Worm (Caenorhabditis elegans) whole organism, late embryonic: Measurements from ENCODE around the gene sri-30.

ENCODE experiments used
- ama-1 ChIP-seq: fragments of 150-350 bp; optimal IDR thresholded peaks from 2 replicates; lab custom pipeline; 2014
- ets-4 ChIP-seq: sonication (generic microtip); optimal IDR thresholded peaks from 2 replicates; lab custom pipeline; 2016; ENCODE audit warnings: missing genetic modification characterization, missing compliant biosample characterization
- hlh-15 ChIP-seq: sonication (generic microtip); optimal IDR thresholded peaks from 2 replicates; lab custom pipeline; 2016; ENCODE audit warnings: missing genetic modification characterization, missing compliant biosample characterization
- hlh-8 ChIP-seq: sonication (generic microtip); optimal IDR thresholded peaks from 2 replicates; lab custom pipeline; 2016; ENCODE audit warnings: missing genotype, missing genetic modification characterization, missing compliant biosample characterization
- mec-3 ChIP-seq: sonication (generic microtip); optimal IDR thresholded peaks from 2 replicates; lab custom pipeline; 2016; ENCODE audit warnings: borderline replicate concordance, missing genetic modification characterization, missing compliant biosample characterization
- pha-4 ChIP-seq: fragments of 150-350 bp; optimal IDR thresholded peaks from 2 replicates; lab custom pipeline; 2018; ENCODE audit warnings: missing biosample characterization, missing genetic modification reagents, missing genetic modification characterization
- pqm-1 ChIP-seq: sonication (generic microtip); optimal IDR thresholded peaks from 2 replicates; lab custom pipeline; 2016; ENCODE audit warnings: missing genetic modification characterization, missing compliant biosample characterization
- rnt-1 ChIP-seq: sonication (generic microtip); optimal IDR thresholded peaks from 2 replicates; lab custom pipeline; 2016; ENCODE audit warnings: missing genetic modification characterization, missing compliant biosample characterization
- tbx-2 ChIP-seq: sonication (generic microtip); optimal IDR thresholded peaks from 2 replicates; lab custom pipeline; 2016; ENCODE audit warnings: missing genetic modification characterization, missing compliant biosample characterization
- unc-55 ChIP-seq: sonication (generic microtip); optimal IDR thresholded peaks from 2 replicates; lab custom pipeline; 2017; ENCODE audit warnings: missing biosample characterization, missing genetic modification reagents, missing genetic modification characterization

ce11 chrII:3064631-3065030 lies 18.7 kb downstream of the sri-30 start:
- TF ChIP-seq hlh-15 (no peak), pha-4 (tag; lab: Kevin White, UChicago) (no peak), ets-4 (tag; lab: Kevin White, UChicago) (no peak), mec-3 (tag; lab: Kevin White, UChicago) (no peak), rnt-1 (tag; lab: Kevin White, UChicago) (no peak), tbx-2 (tag; lab: Kevin White, UChicago) (no peak), ama-1 (lab: Kevin White, UChicago) (no peak), hlh-8 (tag; lab: Kevin White, UChicago) (no peak), pqm-1 (tag; lab: Kevin White, UChicago) (no peak), unc-55 (no peak)
